Worm (Caenorhabditis elegans): Measurements from ENCODE around the gene Y116A8A.150.

Gene Y116A8A.150

DNA sequence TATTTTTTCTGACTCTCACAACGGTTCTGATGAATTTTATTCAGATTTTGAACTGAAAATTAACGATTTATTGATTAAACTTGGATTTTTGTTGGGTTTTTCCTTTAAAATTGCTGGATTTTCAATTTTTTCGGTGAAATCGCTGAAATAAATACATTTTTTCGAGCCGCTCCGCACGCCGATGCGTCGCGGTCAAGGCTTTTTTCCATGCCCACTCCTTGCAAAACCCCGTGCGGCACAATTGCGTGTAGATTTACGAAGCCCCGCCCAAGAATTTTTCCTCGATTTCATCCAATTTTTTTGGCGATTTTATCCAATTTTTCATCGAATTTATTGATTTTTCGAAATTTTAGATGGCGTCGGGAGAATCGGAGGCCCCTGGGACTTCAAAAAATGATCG is 22.7 kb upstream of the Y116A8A.150 start, which contains the start of gene gtsf-1 (continued):
- peak; percentile 66 for TF ChIP-seq lin-15B (tag; optimal IDR thresholded peaks at IDR 0.05)
- TF ChIP-seq unc-130 (GFP tag; optimal IDR thresholded peaks at IDR 0.05): peak; percentile 36
- TF ChIP-seq zag-1 (tag; optimal IDR thresholded peaks at IDR 0.05): no peak
- no peak; the same call in 1 of the 2 replicates for TF ChIP-seq nhr-42 (GFP tag; IDR thresholded peaks at IDR 0.05)
- TF ChIP-seq nhr-237 (tag; optimal IDR thresholded peaks at IDR 0.05): no peak
- no peak for TF ChIP-seq daf-8 (GFP tag; IDR thresholded peaks at IDR 0.05)
- no peak for TF ChIP-seq F26F4.8 (GFP tag; conservative IDR thresholded peaks at IDR 0.05)
- TF ChIP-seq dve-1 (tag; optimal IDR thresholded peaks at IDR 0.05; ENCODE audit: insufficient read depth): peak; percentile 75
- no peak for TF ChIP-seq nhr-28 (tag; optimal IDR thresholded peaks at IDR 0.05)
- peak; percentile 63; the same call in 1 of the 2 replicates for TF ChIP-seq dmd-9 (GFP tag; IDR thresholded peaks at IDR 0.05)
- TF ChIP-seq lin-13 (GFP tag; optimal IDR thresholded peaks at IDR 0.05): peak; percentile 80
- 0 out of 2 replicates have a peak, but pooled peaks have one; percentile 64 for TF ChIP-seq D1046.2 (GFP tag; IDR thresholded peaks at IDR 0.05)
- TF ChIP-seq vab-7 (GFP tag; IDR thresholded peaks at IDR 0.05): peak; percentile 60
- TF ChIP-seq dpl-1 (GFP tag; optimal IDR thresholded peaks at IDR 0.05): peak; percentile 67
- no peak for TF ChIP-seq snpc-4 (tag; optimal IDR thresholded peaks at IDR 0.05)
- TF ChIP-seq lin-39 (tag; optimal IDR thresholded peaks at IDR 0.05): no peak
- TF ChIP-seq daf-12 (tag; optimal IDR thresholded peaks at IDR 0.05): no peak
- no peak for TF ChIP-seq dmd-8 (GFP tag; IDR thresholded peaks at IDR 0.05)
- TF ChIP-seq nhr-41 (GFP tag; IDR thresholded peaks at IDR 0.05): no peak
- no peak for TF ChIP-seq jun-1 (tag; optimal IDR thresholded peaks at IDR 0.05)
- 0 out of 2 replicates have a peak, but pooled peaks have one; percentile 10 for TF ChIP-seq madf-9 (GFP tag; conservative IDR thresholded peaks at IDR 0.05)
- no peak for TF ChIP-seq mxl-3 (GFP tag; optimal IDR thresholded peaks at IDR 0.05)
- TF ChIP-seq ceh-62 (tag; optimal IDR thresholded peaks at IDR 0.05): no peak
- TF ChIP-seq hmg-1.1 (GFP tag; IDR thresholded peaks at IDR 0.05): peak; percentile 77
- TF ChIP-seq nhr-102 (tag; optimal IDR thresholded peaks at IDR 0.05): peak; percentile 57
- no peak for TF ChIP-seq ceh-20 (GFP tag; IDR thresholded peaks at IDR 0.05)
- TF ChIP-seq nhr-10 (tag; optimal IDR thresholded peaks at IDR 0.05): peak; percentile 16
- TF ChIP-seq zip-11 (GFP tag; IDR thresholded peaks at IDR 0.05): no peak
- TF ChIP-seq R02D3.7 (tag; optimal IDR thresholded peaks at IDR 0.05): peak; percentile 98
- TF ChIP-seq mdl-1 (tag; optimal IDR thresholded peaks at IDR 0.05): peak in 1 of 2 experiments; percentile 22
- TF ChIP-seq nhr-48 (tag; optimal IDR thresholded peaks at IDR 0.05): no peak
- no peak for TF ChIP-seq lin-1 (GFP tag; IDR thresholded peaks at IDR 0.05)
- no peak for TF ChIP-seq lir-3 (tag; optimal IDR thresholded peaks at IDR 0.05)
- no peak for TF ChIP-seq gei-8 (GFP tag; optimal IDR thresholded peaks at IDR 0.05)

DNA sequence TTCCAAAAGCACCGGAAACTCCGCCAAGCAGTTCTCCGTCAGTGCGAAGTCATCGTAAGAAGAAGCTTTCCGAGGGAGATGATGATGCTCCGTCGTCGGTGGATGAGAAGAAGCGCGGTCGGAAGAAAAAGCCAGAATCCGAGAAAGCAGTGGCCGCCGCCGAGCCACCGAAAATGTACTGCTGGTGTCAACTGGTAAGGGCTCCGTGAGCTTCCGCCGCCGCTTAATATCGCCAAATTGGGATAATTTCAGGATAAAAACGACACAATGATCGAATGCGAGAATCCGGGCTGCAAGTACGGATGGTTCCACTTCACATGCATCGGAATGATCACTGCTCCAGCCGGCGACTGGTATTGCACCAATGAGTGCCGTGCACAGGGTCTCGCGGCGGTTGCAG is 22.1 kb upstream of the Y116A8A.150 start:
- TF ChIP-seq pha-4 (GFP tag; IDR thresholded peaks at IDR 0.05): no peak
- no peak for TF ChIP-seq pha-4 (tag; optimal IDR thresholded peaks at IDR 0.05)
- TF ChIP-seq egl-43 (GFP tag; IDR thresholded peaks at IDR 0.05): peak; percentile 65; the same call in 1 of the 2 replicates
- no peak for TF ChIP-seq nhr-11 (tag; optimal IDR thresholded peaks at IDR 0.05)
- no peak for TF ChIP-seq lin-38 (GFP tag; IDR thresholded peaks at IDR 0.05)
- TF ChIP-seq Y105C5A.15 (GFP tag; IDR thresholded peaks at IDR 0.05): no peak
- TF ChIP-seq snpc-4 (tag; optimal IDR thresholded peaks at IDR 0.05): no peak
- no peak for TF ChIP-seq lin-1 (GFP tag; IDR thresholded peaks at IDR 0.05)
- TF ChIP-seq saeg-2 (GFP tag; IDR thresholded peaks at IDR 0.05): no peak
- TF ChIP-seq dmd-6 (GFP tag; IDR thresholded peaks at IDR 0.05): no peak
- no peak for TF ChIP-seq egl-27 (tag; optimal IDR thresholded peaks at IDR 0.05)
- TF ChIP-seq set-16 (GFP tag; IDR thresholded peaks at IDR 0.05): peak; percentile 72
- TF ChIP-seq nhr-237 (tag; optimal IDR thresholded peaks at IDR 0.05): no peak
